Worm (Caenorhabditis elegans): Measurements from ENCODE around the gene F47B10.9.
A peak's percentile ranks its signal among the peaks of the same experiment; 100 is the strongest.

F47B10.9 gene

ce11 chrX:10909661-10910060 is 4.2 kb downstream of the F47B10.9 start:
- TF ChIP-seq aly-2 (tag; optimal IDR thresholded peaks at IDR 0.05): no peak
- no peak for TF ChIP-seq R02D3.7 (tag; optimal IDR thresholded peaks at IDR 0.05)
- TF ChIP-seq egl-5 (tag; optimal IDR thresholded peaks at IDR 0.05): peak; percentile 35
- TF ChIP-seq nfya-1 (tag; optimal IDR thresholded peaks at IDR 0.05; ENCODE audit: insufficient read depth): peak; percentile 30
- TF ChIP-seq fkh-10 (GFP tag; optimal IDR thresholded peaks at IDR 0.05): no peak
- TF ChIP-seq snpc-4 (tag; optimal IDR thresholded peaks at IDR 0.05): no peak
- no peak for TF ChIP-seq ceh-82 (tag; optimal IDR thresholded peaks at IDR 0.05)
- TF ChIP-seq elt-3 (tag; optimal IDR thresholded peaks at IDR 0.05): no peak
- no peak for TF ChIP-seq lsy-12 (tag; optimal IDR thresholded peaks at IDR 0.05)
- TF ChIP-seq tbx-2 (tag; optimal IDR thresholded peaks at IDR 0.05): no peak
- no peak for TF ChIP-seq nhr-43 (tag; optimal IDR thresholded peaks at IDR 0.05; ENCODE audit: poor library complexity, severe bottlenecking)

- TF ChIP-seq nhr-28 (tag; optimal IDR thresholded peaks at IDR 0.05) (no peak), elt-1 (tag; optimal IDR thresholded peaks at IDR 0.05) (no peak), mml-1 (tag; optimal IDR thresholded peaks at IDR 0.05) (no peak), egl-5 (tag; optimal IDR thresholded peaks at IDR 0.05) (peak; percentile 63), elt-3 (tag; optimal IDR thresholded peaks at IDR 0.05) (no peak), ztf-4 (tag; optimal IDR thresholded peaks at IDR 0.05) (no peak)
These were observed 6.5 kb downstream of the F47B10.9 start for ce11 chrX:10907418-10907817.

ce11 chrX:10903416-10903815 is 10.5 kb downstream of the F47B10.9 start:
- TF ChIP-seq aly-2 (tag; optimal IDR thresholded peaks at IDR 0.05) (no peak), elt-2 (tag; optimal IDR thresholded peaks at IDR 0.05) (peak; percentile 27), nhr-23 (tag; optimal IDR thresholded peaks at IDR 0.05) (peak; percentile 16)

- TF ChIP-seq jun-1 (tag; optimal IDR thresholded peaks at IDR 0.05) (no peak), nhr-23 (tag; optimal IDR thresholded peaks at IDR 0.05) (peak; percentile 84), elt-3 (tag; optimal IDR thresholded peaks at IDR 0.05) (no peak), egl-27 (tag; optimal IDR thresholded peaks at IDR 0.05) (no peak), nfya-1 (tag; optimal IDR thresholded peaks at IDR 0.05; ENCODE audit: insufficient read depth) (no peak), unc-62 (GFP tag; optimal IDR thresholded peaks at IDR 0.05) (no peak), egl-5 (tag; optimal IDR thresholded peaks at IDR 0.05) (no peak), nhr-77 (tag; optimal IDR thresholded peaks at IDR 0.05) (no peak)
These were observed 11.1 kb downstream of the F47B10.9 start, which contains the start of gene acbp-3 for ce11 chrX:10902723-10903322. TSS of gene acbp-3 (plus strand) at chrX:10903272.

- TF ChIP-seq ZK546.5 (tag; optimal IDR thresholded peaks at IDR 0.05): no peak
- no peak for TF ChIP-seq skn-1 (tag; optimal IDR thresholded peaks at IDR 0.05)
- no peak for TF ChIP-seq eor-1 (tag; optimal IDR thresholded peaks at IDR 0.05)
- TF ChIP-seq nhr-11 (tag; optimal IDR thresholded peaks at IDR 0.05): no peak
- no peak for TF ChIP-seq unc-62 (GFP tag; optimal IDR thresholded peaks at IDR 0.05)
- TF ChIP-seq pha-4 (tag; optimal IDR thresholded peaks at IDR 0.05): peak; percentile 16
- peak; percentile 31 for TF ChIP-seq jun-1 (tag; optimal IDR thresholded peaks at IDR 0.05)
- no peak for TF ChIP-seq ama-1 (optimal IDR thresholded peaks at IDR 0.05)
- TF ChIP-seq tbx-2 (tag; optimal IDR thresholded peaks at IDR 0.05): no peak
- TF ChIP-seq elt-1 (tag; optimal IDR thresholded peaks at IDR 0.05): no peak
- peak; percentile 92 for TF ChIP-seq pqm-1 (tag; optimal IDR thresholded peaks at IDR 0.05)
- no peak for TF ChIP-seq ceh-28 (tag; optimal IDR thresholded peaks at IDR 0.05)
- TF ChIP-seq lin-15B (tag; optimal IDR thresholded peaks at IDR 0.05): no peak
- TF ChIP-seq elt-2 (tag; optimal IDR thresholded peaks at IDR 0.05): peak; percentile 90
- no peak for TF ChIP-seq nhr-28 (tag; optimal IDR thresholded peaks at IDR 0.05)
- no peak for TF ChIP-seq egl-5 (tag; optimal IDR thresholded peaks at IDR 0.05)
These were observed 12.1 kb downstream of the F47B10.9 start for ce11 chrX:10901766-10902165.

- TF ChIP-seq pha-4 (tag; optimal IDR thresholded peaks at IDR 0.05) (peak; percentile 23), nhr-28 (tag; optimal IDR thresholded peaks at IDR 0.05) (no peak), unc-39 (tag; optimal IDR thresholded peaks at IDR 0.05) (no peak), nhr-23 (tag; optimal IDR thresholded peaks at IDR 0.05) (no peak), lin-15B (tag; optimal IDR thresholded peaks at IDR 0.05) (peak; percentile 33), egl-5 (tag; optimal IDR thresholded peaks at IDR 0.05) (peak; percentile 81), nhr-237 (tag; optimal IDR thresholded peaks at IDR 0.05) (no peak), mdl-1 (tag; optimal IDR thresholded peaks at IDR 0.05) (peak; percentile 39), fkh-2 (tag; optimal IDR thresholded peaks at IDR 0.05) (peak; percentile 40), ama-1 (optimal IDR thresholded peaks at IDR 0.05) (no peak), egl-27 (tag; optimal IDR thresholded peaks at IDR 0.05) (no peak), nhr-12 (tag; optimal IDR thresholded peaks at IDR 0.05) (no peak), eor-1 (tag; optimal IDR thresholded peaks at IDR 0.05) (no peak), elt-3 (tag; optimal IDR thresholded peaks at IDR 0.05) (no peak), ztf-11 (tag; optimal IDR thresholded peaks at IDR 0.05) (no peak), fkh-10 (GFP tag; optimal IDR thresholded peaks at IDR 0.05) (peak; percentile 48), jun-1 (tag; optimal IDR thresholded peaks at IDR 0.05) (no peak), nhr-76 (tag; optimal IDR thresholded peaks at IDR 0.05) (no peak), nhr-77 (tag; optimal IDR thresholded peaks at IDR 0.05) (no peak), nhr-67 (tag; optimal IDR thresholded peaks at IDR 0.05) (no peak), ceh-16 (tag; optimal IDR thresholded peaks at IDR 0.05) (no peak), mml-1 (tag; optimal IDR thresholded peaks at IDR 0.05) (no peak), lsy-12 (tag; optimal IDR thresholded peaks at IDR 0.05) (peak; percentile 11), nhr-43 (tag; optimal IDR thresholded peaks at IDR 0.05; ENCODE audit: poor library complexity, severe bottlenecking) (peak; percentile 6), pqm-1 (tag; optimal IDR thresholded peaks at IDR 0.05) (no peak), ceh-82 (tag; optimal IDR thresholded peaks at IDR 0.05) (no peak), ZK546.5 (tag; optimal IDR thresholded peaks at IDR 0.05) (no peak)
These were observed 12.9 kb downstream of the F47B10.9 start for ce11 chrX:10900952-10901351.
